Fruit fly (Drosophila melanogaster): Measurements from ENCODE around the gene CG32262.
A peak's percentile ranks its signal among the peaks of the same experiment; 100 is the strongest.

The CG32262 gene

DNA sequence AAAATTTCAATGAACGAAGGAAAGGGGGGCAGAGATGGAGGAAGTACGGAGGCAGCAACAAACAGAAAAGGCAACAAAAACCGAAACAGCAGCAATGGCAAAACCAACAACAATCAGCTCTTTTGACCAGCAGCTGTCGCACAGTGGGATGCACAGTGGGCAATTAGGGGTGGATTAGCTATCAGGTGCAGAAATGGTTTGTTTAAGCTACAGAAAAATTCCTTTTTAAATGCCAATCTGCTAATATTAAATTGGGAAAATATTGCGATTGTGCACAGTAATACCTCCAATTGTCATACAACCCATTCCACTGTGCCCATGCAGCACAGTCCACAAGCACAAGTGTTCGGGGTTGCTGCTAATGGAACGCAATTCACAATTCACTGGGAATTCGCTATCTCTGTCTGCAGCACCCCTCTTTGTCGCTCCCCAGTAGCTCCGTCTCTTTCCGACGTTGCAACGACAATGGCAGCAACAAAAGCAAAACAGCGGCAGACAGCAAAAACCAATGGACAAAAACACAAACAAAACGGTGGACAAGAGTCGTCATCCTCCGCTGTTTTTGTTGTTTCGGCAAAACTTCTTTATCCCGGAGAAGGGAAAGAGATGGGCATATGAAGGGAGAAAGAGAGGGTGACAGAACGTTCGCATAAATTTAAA, 24.9 kb downstream of the CG32262 start (continued):
- TF ChIP-seq CG2129 (GFP tag; IDR thresholded peaks at IDR 0.05; ENCODE audit: partially characterized antibody) (no peak), az2 (GFP tag; optimal IDR thresholded peaks at IDR 0.05) (peak; percentile 96), run (tag; optimal IDR thresholded peaks at IDR 0.05) (peak; percentile 91), CG15073 (GFP tag; optimal IDR thresholded peaks at IDR 0.05) (peak; percentile 73), CG3065 (GFP tag; optimal IDR thresholded peaks at IDR 0.05) (peak; percentile 94), gem (tag; optimal IDR thresholded peaks at IDR 0.05) (peak; percentile 96), Blimp-1 (GFP tag; optimal IDR thresholded peaks at IDR 0.05) (peak; percentile 87), zen2 (GFP tag; IDR thresholded peaks at IDR 0.05; ENCODE audit: partially characterized antibody) (no peak), Atf-2 (GFP tag; optimal IDR thresholded peaks at IDR 0.05) (peak; percentile 96), Elba2 (GFP tag; optimal IDR thresholded peaks at IDR 0.05) (peak; percentile 91), CG6791 (GFP tag; IDR thresholded peaks at IDR 0.05; ENCODE audit: partially characterized antibody) (peak; percentile 21; the same call in 1 of the 3 replicates), twi (tag; optimal IDR thresholded peaks at IDR 0.05) (peak; percentile 74), HmgD (GFP tag; optimal IDR thresholded peaks at IDR 0.05) (peak; percentile 93), CG2202 (tag; optimal IDR thresholded peaks at IDR 0.05) (peak; percentile 86), Hr78 (GFP tag; optimal IDR thresholded peaks at IDR 0.05) (peak in 1 of 2 experiments; percentile 64), ken (GFP tag; IDR thresholded peaks at IDR 0.05) (peak; percentile 96), CG8089 (GFP tag; optimal IDR thresholded peaks at IDR 0.05) (peak; percentile 96), ham (GFP tag; IDR thresholded peaks at IDR 0.05) (peak; percentile 73), CG16813 (GFP tag; IDR thresholded peaks at IDR 0.05; ENCODE audit: partially characterized antibody) (peak; percentile 38; the same call in 1 of the 3 replicates), jumu (GFP tag; optimal IDR thresholded peaks at IDR 0.05) (peak; percentile 96), CG31388 (GFP tag; optimal IDR thresholded peaks at IDR 0.05) (peak; percentile 66), CG6683 (GFP tag; optimal IDR thresholded peaks at IDR 0.05) (peak; percentile 63), CG11247 (GFP tag; IDR thresholded peaks at IDR 0.05) (peak; percentile 92), Taf1 (GFP tag; IDR thresholded peaks at IDR 0.05) (peak; percentile 93), CG10366 (GFP tag; IDR thresholded peaks at IDR 0.05) (peak; percentile 96), CG6272 (GFP tag; IDR thresholded peaks at IDR 0.05) (peak; percentile 95), CG7372 (GFP tag; IDR thresholded peaks at IDR 0.05) (peak; percentile 91), CG9215 (GFP tag; IDR thresholded peaks at IDR 0.05) (peak; percentile 88; the same call in 1 of the 2 replicates), BtbVII (GFP tag; optimal IDR thresholded peaks at IDR 0.05) (peak; percentile 68), Side (GFP tag; optimal IDR thresholded peaks at IDR 0.05) (peak; percentile 93), Abd-B (GFP tag; optimal IDR thresholded peaks at IDR 0.05) (peak; percentile 92), CG18262 (tag; optimal IDR thresholded peaks at IDR 0.05) (peak; percentile 90), E2f2 (GFP tag; IDR thresholded peaks at IDR 0.05) (peak; percentile 77), bowl (GFP tag; IDR thresholded peaks at IDR 0.05) (peak; percentile 83), gcm (GFP tag; optimal IDR thresholded peaks at IDR 0.05) (peak; percentile 90), Mad (GFP tag; optimal IDR thresholded peaks at IDR 0.05) (peak; percentile 96), Drgx (GFP tag; IDR thresholded peaks at IDR 0.05) (peak; percentile 99), CG1647 (GFP tag; optimal IDR thresholded peaks at IDR 0.05) (peak; percentile 89), B-H2 (GFP tag; optimal IDR thresholded peaks at IDR 0.05) (no peak), seq (GFP tag; IDR thresholded peaks at IDR 0.05) (peak; percentile 97), CG6854 (GFP tag; optimal IDR thresholded peaks at IDR 0.05) (peak; percentile 68), CG15514 (GFP tag; optimal IDR thresholded peaks at IDR 0.05) (peak; percentile 60), CG17186 (GFP tag; optimal IDR thresholded peaks at IDR 0.05) (peak; percentile 68), cg (GFP tag; optimal IDR thresholded peaks at IDR 0.05) (no peak), CG5245 (GFP tag; optimal IDR thresholded peaks at IDR 0.05) (peak; percentile 92), btn (GFP tag; optimal IDR thresholded peaks at IDR 0.05) (peak; percentile 91), sob (GFP tag; IDR thresholded peaks at IDR 0.05) (peak; percentile 94), ranshi (GFP tag; IDR thresholded peaks at IDR 0.05) (peak; percentile 95), unpg (GFP tag; optimal IDR thresholded peaks at IDR 0.05) (peak; percentile 96)
